Fruit fly (Drosophila melanogaster): Measurements from ENCODE around the gene pb.

pb gene

dm6 chr3R:6723537-6724171 lies 18.2 kb downstream of the pb start (continued):
- TF ChIP-seq gsb-n (tag; optimal IDR thresholded peaks at IDR 0.05) (peak; percentile 67), CG15011 (GFP tag; optimal IDR thresholded peaks at IDR 0.05) (peak; percentile 20), pan (optimal IDR thresholded peaks at IDR 0.05) (no peak), pan (GFP tag; optimal IDR thresholded peaks at IDR 0.05 in 1 of 2, IDR thresholded peaks at IDR 0.05 in 1 of 2) (peak in 1 of 2 experiments; percentile 29), Xrp1 (GFP tag; IDR thresholded peaks at IDR 0.05) (peak; percentile 62), sens (GFP tag) (peak; percentile 94), hb (GFP tag; IDR thresholded peaks at IDR 0.05; ENCODE audit: partially characterized antibody) (no peak), Neu2 (GFP tag; optimal IDR thresholded peaks at IDR 0.05; ENCODE audit: borderline replicate concordance) (peak; percentile 9), mld (GFP tag; IDR thresholded peaks at IDR 0.05; ENCODE audit: partially characterized antibody) (no peak), unpg (GFP tag; optimal IDR thresholded peaks at IDR 0.05) (peak; percentile 28), Hr51 (GFP tag; optimal IDR thresholded peaks at IDR 0.05) (peak in 1 of 2 experiments; percentile 16), CG6654 (GFP tag; optimal IDR thresholded peaks at IDR 0.05) (peak; percentile 13), zfh1 (GFP tag; IDR thresholded peaks at IDR 0.05) (peak; percentile 42; the same call in 1 of the 3 replicates), cato (GFP tag; optimal IDR thresholded peaks at IDR 0.05; ENCODE audit: borderline replicate concordance) (no peak), Antp (GFP tag; optimal IDR thresholded peaks at IDR 0.05) (peak; percentile 14), ATbp (GFP tag; optimal IDR thresholded peaks at IDR 0.05) (peak; percentile 23), dmrt11E (tag; optimal IDR thresholded peaks at IDR 0.05) (peak; percentile 66), CG17328 (GFP tag; IDR thresholded peaks at IDR 0.05) (0 out of 2 replicates have a peak, but pooled peaks have one; percentile 22), CG7357 (GFP tag; IDR thresholded peaks at IDR 0.05) (0 out of 3 replicates have a peak, but pooled peaks have one; percentile 22), Blimp-1 (GFP tag; optimal IDR thresholded peaks at IDR 0.05) (peak; percentile 58), CG13775 (GFP tag; optimal IDR thresholded peaks at IDR 0.05) (peak; percentile 27), CG2712 (tag; optimal IDR thresholded peaks at IDR 0.05) (peak; percentile 74), H2.0 (GFP tag; IDR thresholded peaks at IDR 0.05) (0 out of 2 replicates have a peak, but pooled peaks have one; percentile 19), sr (GFP tag; IDR thresholded peaks at IDR 0.05) (no peak), CG7556 (GFP tag; optimal IDR thresholded peaks at IDR 0.05) (peak; percentile 51), CG33557 (GFP tag; optimal IDR thresholded peaks at IDR 0.05) (peak; percentile 17), eve (GFP tag; optimal IDR thresholded peaks at IDR 0.05) (peak in 1 of 2 experiments; percentile 68), Max (GFP tag; optimal IDR thresholded peaks at IDR 0.05) (no peak), CG17361 (GFP tag; IDR thresholded peaks at IDR 0.05) (peak; percentile 71), CG9437 (GFP tag; optimal IDR thresholded peaks at IDR 0.05) (peak; percentile 11), tll (GFP tag; optimal IDR thresholded peaks at IDR 0.05) (peak in 1 of 2 experiments; percentile 94), CG18262 (tag; optimal IDR thresholded peaks at IDR 0.05) (peak; percentile 74), CG8359 (GFP tag; optimal IDR thresholded peaks at IDR 0.05; ENCODE audit: borderline replicate concordance) (peak; percentile 34), dmrt99B (tag; optimal IDR thresholded peaks at IDR 0.05) (peak; percentile 66), CG10209 (GFP tag; optimal IDR thresholded peaks at IDR 0.05) (peak; percentile 7), z (GFP tag; IDR thresholded peaks at IDR 0.05) (no peak), CG15479 (GFP tag; optimal IDR thresholded peaks at IDR 0.05) (peak; percentile 40), CG12659 (GFP tag; optimal IDR thresholded peaks at IDR 0.05) (no peak), Sox100B (GFP tag; optimal IDR thresholded peaks at IDR 0.05) (peak; percentile 56), az2 (GFP tag; optimal IDR thresholded peaks at IDR 0.05) (peak; percentile 38), Xbp1 (GFP tag; optimal IDR thresholded peaks at IDR 0.05) (peak; percentile 37), D (optimal IDR thresholded peaks at IDR 0.05) (peak; percentile 59), D (GFP tag; optimal IDR thresholded peaks at IDR 0.05) (peak; percentile 66), lola (GFP tag; optimal IDR thresholded peaks at IDR 0.05) (peak in 1 of 3 experiments; percentile 77), CG17385 (GFP tag; optimal IDR thresholded peaks at IDR 0.05) (peak; percentile 4), CG12391 (tag; optimal IDR thresholded peaks at IDR 0.05) (peak; percentile 48), fd96Cb (tag; optimal IDR thresholded peaks at IDR 0.05) (peak; percentile 59)

Measured in whole organism, embryonic.